Fruit fly (Drosophila melanogaster) whole organism, adult: ENCODE measurements around the gene Tango6.

Source experiments
- CG11617 ChIP-seq: fragments of 200-800 bp; sonication (Bioruptor generic); optimal IDR thresholded peaks from 2 replicates; lab custom pipeline; 2017; ENCODE audit warnings: mild to moderate bottlenecking, missing biosample characterization, missing genetic modification reagents, missing genetic modification characterization
- CG12768 ChIP-seq: fragments of 200-800 bp; sonication (Bioruptor generic); optimal IDR thresholded peaks from 2 replicates; lab custom pipeline; 2017; ENCODE audit warnings: missing biosample characterization, missing genetic modification characterization, mild to moderate bottlenecking, moderate library complexity, missing genetic modification reagents
- CG5204 ChIP-seq: fragments of 200-800 bp; sonication (Bioruptor generic); optimal IDR thresholded peaks from 2 replicates; lab custom pipeline; 2016; ENCODE audit warnings: missing biosample characterization, missing genetic modification characterization
- CG7045 ChIP-seq: fragments of 200-800 bp; sonication (Bioruptor generic); optimal IDR thresholded peaks from 2 replicates; lab custom pipeline; 2017; ENCODE audit warnings: missing biosample characterization, mild to moderate bottlenecking, missing genetic modification characterization
- CG7101 ChIP-seq: fragments of 200-800 bp; sonication (Bioruptor generic); optimal IDR thresholded peaks from 2 replicates; lab custom pipeline; 2018; ENCODE audit warnings: missing biosample characterization, mild to moderate bottlenecking, missing genetic modification characterization, moderate library complexity
- Clk ChIP-seq: fragments of 200-800 bp; sonication (Bioruptor generic); optimal IDR thresholded peaks from 2 replicates; lab custom pipeline; 2017; ENCODE audit warnings: missing biosample characterization, missing genetic modification characterization
- Crg-1 ChIP-seq: fragments of 200-800 bp; sonication (Bioruptor generic); optimal IDR thresholded peaks from 2 replicates; lab custom pipeline; 2016; ENCODE audit warnings: missing biosample characterization, missing genetic modification characterization
- bab1 ChIP-seq: fragments of 200-800 bp; sonication (Bioruptor generic); optimal IDR thresholded peaks from 3 replicates; lab custom pipeline; 2019; ENCODE audit warnings: missing biosample characterization, mild to moderate bottlenecking, missing genetic modification characterization, moderate library complexity
- cnc ChIP-seq, 2 experiments: fragments of >200 bp; optimal IDR thresholded peaks; 2 replicates each; lab custom pipeline; 2017
- ovo ChIP-seq: fragments of 200-800 bp; sonication (Bioruptor generic); optimal IDR thresholded peaks from 2 replicates; lab custom pipeline; 2016; ENCODE audit warnings: missing biosample characterization, missing genetic modification characterization
- tj ChIP-seq: fragments of 200-800 bp; sonication (Bioruptor generic); optimal IDR thresholded peaks from 3 replicates; lab custom pipeline; 2017; ENCODE audit warnings: missing biosample characterization, mild to moderate bottlenecking, missing genetic modification characterization, moderate library complexity
- toe ChIP-seq: fragments of 200-800 bp; sonication (Bioruptor generic); optimal IDR thresholded peaks from 2 replicates; lab custom pipeline; 2016; ENCODE audit warnings: missing biosample characterization, missing genetic modification characterization

dm6 chr2L:18943797-18944174, 25.0 kb upstream of the Tango6 start, which contains the start of gene ssp3:
- TF ChIP-seq bab1 (GFP tag; lab: Kevin White, UChicago) = no peak
- TF ChIP-seq CG12768 (GFP tag; lab: Kevin White, UChicago) = no peak
- TF ChIP-seq CG11617 (GFP tag; lab: Kevin White, UChicago) = no peak
- no peak for TF ChIP-seq CG5204 (GFP tag; lab: Kevin White, UChicago)
- TF ChIP-seq CG7045 (GFP tag; lab: Kevin White, UChicago) = no peak
- TF ChIP-seq CG7101 = no peak
- no peak for TF ChIP-seq Crg-1 (GFP tag; lab: Kevin White, UChicago)
- TF ChIP-seq ovo (GFP tag; lab: Kevin White, UChicago) = no peak
- no peak for TF ChIP-seq cnc (optimal IDR thresholded peaks at IDR 0.05; lab: Kevin White, UChicago)
- no peak for TF ChIP-seq tj
- TF ChIP-seq Clk (GFP tag; lab: Kevin White, UChicago) = no peak
- no peak for TF ChIP-seq toe (GFP tag; lab: Kevin White, UChicago)
